Fruit fly (Drosophila melanogaster) whole organism, prepupa: ENCODE results near the gene CG17929.

ENCODE experiments used
- CG10631 ChIP-seq: fragments of 200-800 bp; sonication (Bioruptor generic); optimal IDR thresholded peaks from 2 replicates; lab custom pipeline; 2016; ENCODE audit warnings: missing biosample characterization, missing genetic modification characterization
- CG11762 ChIP-seq: fragments of 200-800 bp; sonication (Bioruptor generic); optimal IDR thresholded peaks from 3 replicates; lab custom pipeline; 2016; ENCODE audit warnings: missing biosample characterization, missing genetic modification characterization; ENCODE audit not compliant: insufficient read depth
- CG1621 ChIP-seq: fragments of 200-800 bp; sonication (Bioruptor generic); optimal IDR thresholded peaks from 3 replicates; lab custom pipeline; 2018; ENCODE audit warnings: missing biosample characterization, mild to moderate bottlenecking, missing genetic modification characterization
- CG31627 ChIP-seq: fragments of 200-800 bp; sonication (Bioruptor generic); optimal IDR thresholded peaks from 3 replicates; lab custom pipeline; 2016; ENCODE audit warnings: missing biosample characterization, missing genetic modification characterization
- CG34406 ChIP-seq: fragments of 200-800 bp; sonication (Bioruptor generic); optimal IDR thresholded peaks from 3 replicates; lab custom pipeline; 2016; ENCODE audit warnings: missing biosample characterization, missing genetic modification characterization
- CG4318 ChIP-seq: fragments of 200-800 bp; sonication (Bioruptor generic); optimal IDR thresholded peaks from 3 replicates; lab custom pipeline; 2017; ENCODE audit warnings: missing biosample characterization, mild to moderate bottlenecking, missing genetic modification characterization
- CG6163 ChIP-seq: fragments of 200-800 bp; sonication (Bioruptor generic); IDR thresholded peaks from 3 replicates; pipeline ENCODE4 v1.3.6; 2022; ENCODE audit warnings: missing biosample characterization, missing genetic modification characterization
- CG8319 ChIP-seq: fragments of 200-800 bp; sonication (Bioruptor generic); optimal IDR thresholded peaks from 3 replicates; lab custom pipeline; 2016; ENCODE audit warnings: missing biosample characterization, missing genetic modification characterization
- CG9139 ChIP-seq: fragments of 200-800 bp; sonication (Bioruptor generic); optimal IDR thresholded peaks from 3 replicates; lab custom pipeline; 2017; ENCODE audit warnings: missing biosample characterization, mild to moderate bottlenecking, missing genetic modification characterization
- Eip78C ChIP-seq: fragments of 200-800 bp; sonication (Bioruptor generic); peaks from one replicate; lab custom pipeline; 2016; ENCODE audit warnings: missing biosample characterization, missing genetic modification characterization
- Eip93F ChIP-seq: fragments of 200-800 bp; sonication (Bioruptor generic); optimal IDR thresholded peaks from 2 replicates; lab custom pipeline; 2016; ENCODE audit warnings: missing biosample characterization, mild to moderate bottlenecking, missing genetic modification characterization
- Ets96B ChIP-seq: fragments of 200-800 bp; optimal IDR thresholded peaks from 2 replicates; lab custom pipeline; 2019; ENCODE audit warnings: missing biosample characterization, mild to moderate bottlenecking, missing genetic modification characterization, moderate library complexity
- Gug ChIP-seq: fragments of 200-800 bp; sonication (Bioruptor generic); IDR thresholded peaks from 2 replicates; pipeline ENCODE4 v1.3.6; 2022; ENCODE audit warnings: missing biosample characterization, missing genetic modification characterization
- Hr38 ChIP-seq: sonication (Bioruptor generic); optimal IDR thresholded peaks from 2 replicates; lab custom pipeline; 2016; ENCODE audit warnings: missing biosample characterization, missing genetic modification characterization
- Hr4 ChIP-seq: fragments of 200-800 bp; sonication (Bioruptor generic); optimal IDR thresholded peaks from 3 replicates; lab custom pipeline; 2016; ENCODE audit warnings: missing biosample characterization, missing genetic modification characterization
- Lpt ChIP-seq: fragments of 200-800 bp; sonication (Bioruptor generic); optimal IDR thresholded peaks from 3 replicates; lab custom pipeline; 2016; ENCODE audit warnings: missing biosample characterization, missing genetic modification characterization
- Sox14 ChIP-seq: fragments of 200-800 bp; sonication (Bioruptor generic); optimal IDR thresholded peaks from 3 replicates; lab custom pipeline; 2016; ENCODE audit warnings: missing biosample characterization, missing genetic modification characterization
- achi ChIP-seq: fragments of 200-800 bp; sonication (Bioruptor generic); optimal IDR thresholded peaks from 3 replicates; lab custom pipeline; 2016; ENCODE audit warnings: missing biosample characterization, missing genetic modification characterization
- acj6 ChIP-seq: fragments of 200-800 bp; sonication (Bioruptor generic); optimal IDR thresholded peaks from 3 replicates; lab custom pipeline; 2016; ENCODE audit warnings: missing biosample characterization, missing genetic modification characterization
- cyc ChIP-seq: fragments of 200-800 bp; sonication (Bioruptor generic); optimal IDR thresholded peaks from 3 replicates; lab custom pipeline; 2016; ENCODE audit warnings: missing biosample characterization, missing genetic modification characterization
- dac ChIP-seq: fragments of 200-800 bp; sonication (Bioruptor generic); optimal IDR thresholded peaks from 2 replicates; lab custom pipeline; 2017; ENCODE audit warnings: missing biosample characterization, mild to moderate bottlenecking, missing genetic modification characterization
- eg ChIP-seq: fragments of 200-800 bp; sonication (Bioruptor generic); IDR thresholded peaks from 3 replicates; pipeline ENCODE4 v1.3.6; 2022; ENCODE audit warnings: missing biosample characterization, missing genetic modification characterization
- fd59A ChIP-seq: fragments of 200-800 bp; sonication (Bioruptor generic); optimal IDR thresholded peaks from 2 replicates; lab custom pipeline; 2017; ENCODE audit warnings: missing biosample characterization, mild to moderate bottlenecking, missing genetic modification characterization, missing genetic modification reagents
- fd85E ChIP-seq: fragments of 200-800 bp; sonication (Bioruptor generic); optimal IDR thresholded peaks from 3 replicates; lab custom pipeline; 2016; ENCODE audit warnings: missing biosample characterization, missing genetic modification characterization
- fkh ChIP-seq: fragments of 200-800 bp; sonication (Bioruptor generic); optimal IDR thresholded peaks from 3 replicates; lab custom pipeline; 2017; ENCODE audit warnings: missing biosample characterization, mild to moderate bottlenecking, missing genetic modification characterization, moderate library complexity
- lz ChIP-seq: fragments of 200-800 bp; sonication (Bioruptor generic); optimal IDR thresholded peaks from 3 replicates; lab custom pipeline; 2016; ENCODE audit warnings: missing biosample characterization, missing genetic modification characterization
- net ChIP-seq: fragments of 200-800 bp; sonication (Bioruptor generic); optimal IDR thresholded peaks from 3 replicates; lab custom pipeline; 2016; ENCODE audit warnings: missing biosample characterization, missing genetic modification characterization
- spab ChIP-seq: fragments of 200-800 bp; sonication (Bioruptor generic); optimal IDR thresholded peaks from 2 replicates; lab custom pipeline; 2017; ENCODE audit warnings: missing biosample characterization, mild to moderate bottlenecking, missing genetic modification characterization, missing genetic modification reagents
- svp ChIP-seq: fragments of 200-800 bp; sonication (Bioruptor generic); peaks from one replicate; lab custom pipeline; 2016; ENCODE audit warnings: missing biosample characterization, missing genetic modification characterization
- topi ChIP-seq: fragments of 200-800 bp; sonication (Bioruptor generic); optimal IDR thresholded peaks from 3 replicates; lab custom pipeline; 2016; ENCODE audit warnings: missing biosample characterization, missing genetic modification characterization

The CG17929 gene

DNA sequence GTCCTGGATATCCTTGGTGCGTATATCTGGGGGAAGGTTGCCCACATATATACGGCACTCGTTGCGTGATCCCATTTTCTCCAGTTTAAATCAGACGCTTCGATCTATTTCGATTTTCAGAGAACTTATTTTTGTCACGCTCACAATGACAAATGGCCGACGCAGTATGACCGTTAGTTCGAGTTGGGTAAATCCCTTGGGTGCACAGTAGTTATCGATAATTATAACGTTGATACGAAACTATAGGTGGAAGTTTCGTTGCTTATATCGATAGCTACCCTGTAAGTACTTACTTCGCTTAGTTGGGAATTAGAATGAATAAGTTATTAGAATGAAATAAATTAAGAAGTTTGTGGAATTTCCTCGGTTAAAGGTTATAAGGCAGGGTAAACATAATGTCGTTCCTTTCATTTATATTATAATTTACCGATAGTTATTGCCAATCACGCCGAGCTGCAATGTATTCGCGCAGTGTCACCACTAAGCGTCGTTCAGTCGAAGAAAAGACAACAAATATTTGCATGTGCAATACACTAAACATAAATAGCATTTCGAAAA lies 16.6 kb downstream of the CG17929 start, which contains the start of the genes SF2 and pad (continued):
- peak; percentile 55; the same call in 2 of the 3 replicates for TF ChIP-seq eg (GFP tag; lab: Robert Waterston, UW)
- TF ChIP-seq svp (GFP tag; lab: Kevin White, UChicago) = no peak
- peak; percentile 14 for TF ChIP-seq fd59A (GFP tag; lab: Kevin White, UChicago)
- peak; percentile 67 for TF ChIP-seq Eip93F (GFP tag; lab: Kevin White, UChicago)
- peak; percentile 23; the same call in 1 of the 2 replicates for TF ChIP-seq Gug (GFP tag; lab: Robert Waterston, UW)
- peak; percentile 24 for TF ChIP-seq Lpt (GFP tag; lab: Kevin White, UChicago)
- TF ChIP-seq acj6 (GFP tag; lab: Kevin White, UChicago) = peak; percentile 77
- no peak for TF ChIP-seq fd85E (GFP tag; lab: Kevin White, UChicago)
- peak; percentile 60 for TF ChIP-seq CG11762
- TF ChIP-seq Hr38 (GFP tag; lab: Kevin White, UChicago) = no peak
- TF ChIP-seq cyc (GFP tag; lab: Kevin White, UChicago) = peak; percentile 78
- TF ChIP-seq net = peak; percentile 31
- TF ChIP-seq lz (GFP tag; lab: Kevin White, UChicago) = peak; percentile 86
- peak; percentile 84 for TF ChIP-seq Sox14 (GFP tag; lab: Kevin White, UChicago)
- TF ChIP-seq, all 60 proteins: peak for 43

DNA sequence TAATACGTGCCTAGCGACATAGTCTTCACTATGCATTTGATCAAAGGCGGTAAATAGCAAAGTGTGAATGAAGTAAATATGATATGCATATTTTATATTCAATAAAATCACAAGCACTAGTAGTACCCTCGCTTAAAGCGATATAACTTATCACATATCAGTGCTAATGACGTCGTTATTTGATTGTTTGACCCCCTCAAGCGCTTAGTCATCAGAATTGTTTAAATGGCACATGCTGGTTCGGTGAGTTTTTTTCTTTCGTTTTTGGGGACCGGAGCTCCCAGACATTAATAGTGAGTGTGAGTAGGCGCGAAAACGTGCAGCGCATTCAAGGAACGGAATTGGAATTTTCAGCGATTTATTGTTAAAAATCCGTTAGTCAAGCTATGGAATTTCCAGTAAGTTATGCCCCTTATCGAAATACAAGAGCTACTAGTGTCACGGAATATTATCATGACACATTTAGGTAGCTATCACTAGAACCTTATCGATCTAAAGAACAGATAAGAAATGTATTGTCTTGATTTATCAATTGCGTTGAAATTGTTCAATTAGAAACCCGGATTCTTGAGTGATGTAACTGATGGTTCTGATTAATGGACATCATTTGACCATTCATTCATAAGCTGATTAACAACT lies 22.5 kb downstream of the CG17929 start:
- TF ChIP-seq fkh (GFP tag; lab: Kevin White, UChicago) (peak; percentile 53), Eip78C (GFP tag; lab: Kevin White, UChicago) (no peak)

DNA sequence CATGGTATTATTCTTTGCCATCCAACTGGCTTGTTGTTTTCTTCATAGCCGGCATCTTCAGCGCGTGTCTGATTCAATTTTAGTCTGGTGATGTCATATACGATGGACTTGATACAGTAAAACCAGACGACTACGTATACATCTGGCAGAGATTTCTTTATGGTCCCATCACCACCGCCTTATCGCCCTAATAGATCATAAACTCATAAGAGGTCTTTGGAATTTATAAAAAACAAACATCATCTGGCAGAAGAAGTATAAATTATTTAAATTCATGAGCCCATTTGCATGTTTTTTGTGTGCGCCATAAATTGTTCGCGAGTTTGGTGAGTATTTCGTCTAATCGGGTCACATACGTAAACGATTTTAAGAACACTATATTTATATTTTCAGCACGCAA lies 23.0 kb downstream of the CG17929 start:
- TF ChIP-seq achi (no peak), Lpt (GFP tag; lab: Kevin White, UChicago) (no peak), Ets96B (tag; lab: Kevin White, UChicago) (no peak), CG34406 (GFP tag; lab: Kevin White, UChicago) (no peak), net (no peak), CG10631 (GFP tag; lab: Kevin White, UChicago) (no peak), Hr4 (GFP tag; lab: Kevin White, UChicago) (no peak), lz (GFP tag; lab: Kevin White, UChicago) (no peak), CG8319 (GFP tag; lab: Kevin White, UChicago) (no peak), CG9139 (GFP tag; lab: Kevin White, UChicago) (no peak), Sox14 (GFP tag; lab: Kevin White, UChicago) (no peak), CG11762 (no peak), topi (GFP tag; lab: Kevin White, UChicago) (no peak), eg (GFP tag; lab: Robert Waterston, UW) (no peak), fd85E (GFP tag; lab: Kevin White, UChicago) (no peak), cyc (GFP tag; lab: Kevin White, UChicago) (no peak), CG4318 (GFP tag; lab: Kevin White, UChicago) (no peak), CG6163 (GFP tag; lab: Robert Waterston, UW) (no peak)

DNA sequence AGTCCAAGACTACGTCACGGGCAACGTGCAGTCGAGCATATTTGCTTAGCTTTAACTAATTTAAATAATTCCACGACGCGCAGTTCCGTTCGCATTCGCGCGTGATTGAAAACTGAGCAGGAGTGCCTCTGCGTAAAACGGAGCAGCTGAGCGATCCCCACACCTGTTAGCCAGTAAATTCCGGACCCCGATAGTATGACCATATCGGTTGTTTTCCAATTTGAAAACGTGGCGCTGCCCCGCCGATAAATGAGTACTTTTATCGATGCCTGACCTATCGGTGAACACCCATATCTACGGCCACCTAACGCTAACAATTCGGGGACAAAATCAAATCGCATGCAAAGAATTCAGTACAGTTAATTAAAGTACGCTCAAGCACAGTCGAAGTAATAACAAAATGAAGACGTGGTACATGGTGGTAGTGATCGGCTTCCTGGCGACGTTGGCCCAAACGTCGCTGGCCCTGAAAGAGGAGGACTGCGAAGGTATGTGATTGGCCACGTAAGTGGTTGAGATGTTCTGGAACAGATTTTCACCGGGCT lies 23.9 kb downstream of the CG17929 start, which contains the start of the genes CG14879 and Manf:
TSS of gene CG14879 (minus strand) at position 116 of the 545 bp plus-strand sequence.
TSS of gene Manf (plus strand) at position 294 of the 545 bp plus-strand sequence.
- TF ChIP-seq fkh (GFP tag; lab: Kevin White, UChicago) (peak; percentile 63), net (no peak), Eip78C (GFP tag; lab: Kevin White, UChicago) (peak; percentile 28), CG1621 (peak; percentile 97), Hr38 (GFP tag; lab: Kevin White, UChicago) (no peak), dac (GFP tag; lab: Kevin White, UChicago) (no peak), topi (GFP tag; lab: Kevin White, UChicago) (peak; percentile 2), spab (no peak)
- TF ChIP-seq, all 60 proteins: peak for 4

DNA sequence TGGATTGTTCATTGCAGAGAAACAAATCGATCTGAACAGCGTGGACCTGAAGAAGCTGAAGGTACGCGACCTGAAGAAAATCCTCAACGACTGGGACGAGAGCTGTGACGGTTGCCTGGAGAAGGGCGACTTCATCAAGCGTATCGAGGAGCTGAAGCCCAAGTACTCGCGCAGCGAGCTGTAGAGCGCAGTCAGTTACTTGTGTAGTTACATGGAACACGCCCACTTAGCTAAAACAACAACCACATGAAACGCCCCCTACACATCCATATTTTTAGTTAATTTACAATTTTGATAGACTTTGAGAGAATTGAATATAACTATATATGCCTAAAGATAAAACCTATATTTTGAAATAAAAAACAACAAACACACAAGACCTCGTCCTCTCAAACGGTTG lies 25.1 kb downstream of the CG17929 start:
- no peak for TF ChIP-seq CG31627 (GFP tag; lab: Kevin White, UChicago)
